Fruit fly (Drosophila melanogaster) whole organism, embryonic: Measurements from ENCODE around the gene CG10252.

Experiments used
- CG10366 ChIP-seq: fragments of 200-800 bp; sonication (Bioruptor generic); IDR thresholded peaks from 2 replicates; pipeline ENCODE4 v1.3.6; 2022; ENCODE audit warnings: missing biosample characterization, missing genetic modification characterization
- CG10565 ChIP-seq: fragments of 200-800 bp; sonication (Bioruptor generic); optimal IDR thresholded peaks from 3 replicates; lab custom pipeline; 2016; ENCODE audit warnings: missing biosample characterization, mild to moderate bottlenecking, missing genetic modification characterization
- CG1233 ChIP-seq: fragments of 200-800 bp; sonication (Bioruptor generic); optimal IDR thresholded peaks from 4 replicates; lab custom pipeline; 2018; ENCODE audit warnings: missing biosample characterization, mild to moderate bottlenecking, missing genetic modification characterization
- CG12942 ChIP-seq: fragments of 200-800 bp; sonication (Bioruptor generic); optimal IDR thresholded peaks from 3 replicates; lab custom pipeline; 2016; ENCODE audit warnings: missing biosample characterization, missing genetic modification characterization
- CG15073 ChIP-seq: fragments of 200-800 bp; sonication (Bioruptor generic); optimal IDR thresholded peaks from 2 replicates; lab custom pipeline; 2016; ENCODE audit warnings: missing biosample characterization, missing genetic modification characterization
- CG1603 ChIP-seq: fragments of 200-800 bp; sonication (Bioruptor generic); optimal IDR thresholded peaks from 2 replicates; lab custom pipeline; 2019; ENCODE audit warnings: missing biosample characterization, mild to moderate bottlenecking, missing genetic modification characterization, moderate library complexity
- CG16779 ChIP-seq: fragments of 200-800 bp; sonication (Bioruptor generic); IDR thresholded peaks from 2 replicates; pipeline ENCODE4 v1.3.6; 2022; ENCODE audit warnings: missing biosample characterization, missing genetic modification characterization
- CG2202 ChIP-seq: fragments of 200-800 bp; sonication (Bioruptor generic); optimal IDR thresholded peaks from 2 replicates; lab custom pipeline; 2018; ENCODE audit warnings: missing biosample characterization, mild to moderate bottlenecking, missing genetic modification characterization
- CG31365 ChIP-seq: fragments of 200-800 bp; sonication (Bioruptor generic); optimal IDR thresholded peaks from 2 replicates; lab custom pipeline; 2018; ENCODE audit warnings: missing biosample characterization, mild to moderate bottlenecking, missing genetic modification characterization
- CG3163 ChIP-seq: fragments of 200-800 bp; sonication (Bioruptor generic); optimal IDR thresholded peaks from 3 replicates; lab custom pipeline; 2016; ENCODE audit warnings: missing biosample characterization, missing genetic modification characterization
- CG4360 ChIP-seq: fragments of 200-800 bp; sonication (Bioruptor generic); IDR thresholded peaks from 2 replicates; pipeline ENCODE4 v1.3.6; 2022; ENCODE audit warnings: missing biosample characterization, missing genetic modification characterization
- CG4617 ChIP-seq: fragments of 200-800 bp; sonication (Bioruptor generic); optimal IDR thresholded peaks from 3 replicates; lab custom pipeline; 2016; ENCODE audit warnings: missing biosample characterization, missing genetic modification characterization, borderline replicate concordance
- CG5953 ChIP-seq: fragments of 200-800 bp; sonication (Bioruptor generic); IDR thresholded peaks from 2 replicates; pipeline ENCODE4 v1.3.6; 2022; ENCODE audit warnings: missing biosample characterization, missing genetic modification characterization
- CG8281 ChIP-seq: fragments of 200-800 bp; sonication (Bioruptor generic); optimal IDR thresholded peaks from 2 replicates; lab custom pipeline; 2018; ENCODE audit warnings: missing biosample characterization, mild to moderate bottlenecking, missing genetic modification characterization, moderate library complexity
- CG9215 ChIP-seq: fragments of 200-800 bp; sonication (Bioruptor generic); IDR thresholded peaks from 2 replicates; pipeline ENCODE4 v1.3.6; 2022; ENCODE audit warnings: missing biosample characterization, missing genetic modification characterization
- CG9876 ChIP-seq: fragments of 200-800 bp; sonication (Bioruptor generic); optimal IDR thresholded peaks from 2 replicates; lab custom pipeline; 2016; ENCODE audit warnings: missing biosample characterization, missing genetic modification characterization
- CoRest ChIP-seq: fragments of 200-800 bp; sonication (Bioruptor generic); optimal IDR thresholded peaks from 3 replicates; lab custom pipeline; 2018; ENCODE audit warnings: missing biosample characterization, mild to moderate bottlenecking, missing genetic modification characterization, moderate library complexity
- Dip3 ChIP-seq: fragments of 200-800 bp; sonication (Bioruptor generic); optimal IDR thresholded peaks from 3 replicates; lab custom pipeline; 2016; ENCODE audit warnings: missing biosample characterization, missing genetic modification characterization
- Doc3 ChIP-seq: fragments of 200-800 bp; sonication (Bioruptor generic); IDR thresholded peaks from 3 replicates; pipeline ENCODE4 v1.3.6; 2022; ENCODE audit warnings: missing biosample characterization, missing genetic modification characterization; ENCODE audit not compliant: partially characterized antibody
- Ets97D ChIP-seq: fragments of 200-800 bp; sonication (Bioruptor generic); optimal IDR thresholded peaks from 3 replicates; lab custom pipeline; 2016; ENCODE audit warnings: missing biosample characterization, missing genetic modification characterization
- Fer1 ChIP-seq: fragments of 200-800 bp; sonication (Bioruptor generic); optimal IDR thresholded peaks from 2 replicates; lab custom pipeline; 2017; ENCODE audit warnings: missing biosample characterization, mild to moderate bottlenecking, missing genetic modification characterization
- Fer2 ChIP-seq: fragments of 200-800 bp; sonication (Bioruptor generic); optimal IDR thresholded peaks from 2 replicates; lab custom pipeline; 2018; ENCODE audit warnings: missing biosample characterization, mild to moderate bottlenecking, missing genetic modification characterization, moderate library complexity
- HLHmδ ChIP-seq: fragments of 200-800 bp; sonication (Bioruptor generic); optimal IDR thresholded peaks from 2 replicates; lab custom pipeline; 2018; ENCODE audit warnings: missing biosample characterization, mild to moderate bottlenecking, missing genetic modification characterization, moderate library complexity
- Kr ChIP-seq: fragments of 200-800 bp; sonication (Bioruptor generic); optimal IDR thresholded peaks from 2 replicates; lab custom pipeline; 2017; ENCODE audit warnings: missing biosample characterization, mild to moderate bottlenecking, missing genetic modification characterization
- Lpt ChIP-seq: fragments of >200 bp; optimal IDR thresholded peaks from 2 replicates; lab custom pipeline; 2018; ENCODE audit warnings: missing biosample characterization, missing genetic modification characterization
- MBD-R2 ChIP-seq: fragments of 200-800 bp; sonication (Bioruptor generic); IDR thresholded peaks from 2 replicates; pipeline ENCODE4 v1.3.6; 2022; ENCODE audit warnings: missing biosample characterization, missing genetic modification characterization
- NC2α ChIP-seq: fragments of 200-800 bp; sonication (Bioruptor generic); optimal IDR thresholded peaks from 2 replicates; lab custom pipeline; 2016; ENCODE audit warnings: missing biosample characterization, missing genetic modification characterization
- NK7.1 ChIP-seq: fragments of 200-800 bp; sonication (Bioruptor generic); optimal IDR thresholded peaks from 3 replicates; lab custom pipeline; 2016; ENCODE audit warnings: missing biosample characterization, missing genetic modification characterization
- Sry-β ChIP-seq: fragments of 200-800 bp; sonication (Bioruptor generic); optimal IDR thresholded peaks from 2 replicates; lab custom pipeline; 2018; ENCODE audit warnings: missing biosample characterization, mild to moderate bottlenecking, missing genetic modification characterization, moderate library complexity
- al ChIP-seq: fragments of 200-800 bp; sonication (Bioruptor generic); IDR thresholded peaks from 2 replicates; pipeline ENCODE4 v1.3.6; 2022; ENCODE audit warnings: missing biosample characterization, missing genetic modification characterization
- br ChIP-seq: fragments of >200 bp; optimal IDR thresholded peaks from 2 replicates; lab custom pipeline; 2017
- bsh ChIP-seq, 2 experiments: fragments of 200-800 bp; sonication (Bioruptor generic); optimal IDR thresholded peaks; 2 replicates each; lab custom pipeline; 2017 to 2018; ENCODE audit warnings: mild to moderate bottlenecking in 2 of 2, missing biosample characterization in 2 of 2, missing genetic modification characterization in 2 of 2, moderate library complexity in 1 of 2
- cad ChIP-seq: fragments of >200 bp; optimal IDR thresholded peaks from 2 replicates; lab custom pipeline; 2017; ENCODE audit warnings: missing biosample characterization, missing genetic modification characterization
- danr ChIP-seq: fragments of 200-800 bp; sonication (Bioruptor generic); IDR thresholded peaks from 2 replicates; pipeline ENCODE4 v1.3.6; 2022; ENCODE audit warnings: missing biosample characterization, missing genetic modification characterization
- ftz-f1 ChIP-seq: fragments of 200-800 bp; sonication (Bioruptor generic); optimal IDR thresholded peaks from 2 replicates; lab custom pipeline; 2016; ENCODE audit warnings: missing biosample characterization, missing genetic modification characterization
- gcm ChIP-seq: fragments of 200-800 bp; sonication (Bioruptor generic); optimal IDR thresholded peaks from 2 replicates; lab custom pipeline; 2019; ENCODE audit warnings: missing biosample characterization, mild to moderate bottlenecking, missing genetic modification characterization, moderate library complexity
- gt ChIP-seq: fragments of 200-800 bp; sonication (Bioruptor generic); IDR thresholded peaks from 2 replicates; pipeline ENCODE4 v1.3.6; 2022; ENCODE audit warnings: missing biosample characterization, missing genetic modification characterization
- hbn ChIP-seq: fragments of 200-800 bp; sonication (Bioruptor generic); IDR thresholded peaks from 2 replicates; pipeline ENCODE4 v1.3.6; 2022; ENCODE audit warnings: missing biosample characterization, missing genetic modification characterization; ENCODE audit not compliant: partially characterized antibody
- ken ChIP-seq: fragments of 200-800 bp; sonication (Bioruptor generic); IDR thresholded peaks from 3 replicates; pipeline ENCODE4 v1.3.6; 2022; ENCODE audit warnings: missing biosample characterization, missing genetic modification characterization
- lmd ChIP-seq: fragments of 200-800 bp; sonication (Bioruptor generic); IDR thresholded peaks from 2 replicates; pipeline ENCODE4 v1.3.6; 2022; ENCODE audit warnings: missing biosample characterization, missing genetic modification characterization
- mld ChIP-seq: fragments of 200-800 bp; sonication (Bioruptor generic); IDR thresholded peaks from 3 replicates; pipeline ENCODE4 v1.3.6; 2022; ENCODE audit warnings: missing biosample characterization, missing genetic modification characterization; ENCODE audit not compliant: partially characterized antibody
- org-1 ChIP-seq: fragments of 200-800 bp; sonication (Bioruptor generic); optimal IDR thresholded peaks from 2 replicates; lab custom pipeline; 2017; ENCODE audit warnings: missing biosample characterization, missing genetic modification characterization
- phol ChIP-seq: fragments of 200-800 bp; sonication (Bioruptor generic); optimal IDR thresholded peaks from 3 replicates; lab custom pipeline; 2018; ENCODE audit warnings: missing biosample characterization, mild to moderate bottlenecking, missing genetic modification characterization, moderate library complexity
- pita ChIP-seq: fragments of 200-800 bp; sonication (Bioruptor generic); optimal IDR thresholded peaks from 2 replicates; lab custom pipeline; 2017; ENCODE audit warnings: missing biosample characterization, mild to moderate bottlenecking, missing genetic modification characterization
- rib ChIP-seq: fragments of 200-800 bp; sonication (Bioruptor generic); IDR thresholded peaks from 2 replicates; pipeline ENCODE4 v1.3.6; 2022; ENCODE audit warnings: missing biosample characterization, missing genetic modification characterization
- row ChIP-seq: fragments of 200-800 bp; sonication (Bioruptor generic); IDR thresholded peaks from 3 replicates; pipeline ENCODE4 v1.3.6; 2022; ENCODE audit warnings: missing biosample characterization, missing genetic modification characterization
- sima ChIP-seq: fragments of 200-800 bp; sonication (Bioruptor generic); optimal IDR thresholded peaks from 2 replicates; lab custom pipeline; 2016; ENCODE audit warnings: missing biosample characterization, missing genetic modification characterization
- slbo ChIP-seq: fragments of 200-800 bp; sonication (Bioruptor generic); IDR thresholded peaks from 2 replicates; pipeline ENCODE4 v1.3.6; 2022; ENCODE audit warnings: missing biosample characterization, missing genetic modification characterization
- sna ChIP-seq: fragments of 200-800 bp; sonication (Bioruptor generic); IDR thresholded peaks from 2 replicates; pipeline ENCODE4 v1.3.6; 2022; ENCODE audit warnings: missing biosample characterization, missing genetic modification characterization; ENCODE audit not compliant: partially characterized antibody
- tio ChIP-seq: fragments of 200-800 bp; sonication (Bioruptor generic); optimal IDR thresholded peaks from 2 replicates; lab custom pipeline; 2017; ENCODE audit warnings: missing biosample characterization, missing genetic modification characterization, inconsistent platforms
- trem ChIP-seq: fragments of 200-800 bp; optimal IDR thresholded peaks from 3 replicates; lab custom pipeline; 2019; ENCODE audit warnings: missing biosample characterization, mild to moderate bottlenecking, missing genetic modification characterization, moderate library complexity
- tup ChIP-seq: fragments of 200-800 bp; sonication (Bioruptor generic); optimal IDR thresholded peaks from 2 replicates; lab custom pipeline; 2016; ENCODE audit warnings: missing biosample characterization, mild to moderate bottlenecking, missing genetic modification characterization, moderate library complexity
- usp ChIP-seq: fragments of >200 bp; optimal IDR thresholded peaks from 2 replicates; lab custom pipeline; 2017; ENCODE audit warnings: missing biosample characterization, missing genetic modification characterization

The CG10252 gene

DNA sequence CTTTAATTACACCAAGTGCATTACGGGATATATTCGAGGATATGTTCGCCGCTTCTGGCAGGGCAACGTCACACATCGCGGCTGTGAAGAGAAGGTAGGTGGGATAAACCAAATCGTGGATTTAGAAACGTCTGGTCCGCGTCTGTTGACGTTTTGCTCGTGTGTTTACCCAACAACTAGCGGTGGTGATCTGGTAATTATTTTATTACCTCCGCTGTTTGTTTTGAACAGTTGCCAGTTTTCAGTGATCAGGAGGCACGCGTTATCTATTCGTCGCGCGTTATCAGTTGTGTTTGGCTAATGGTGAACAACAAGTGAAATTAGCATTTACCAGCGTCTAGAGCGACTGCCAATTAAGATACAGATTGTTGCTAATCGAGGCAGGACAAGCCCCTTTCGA lies 33.0 kb upstream of the CG10252 start (continued):
- no peak for TF ChIP-seq NC2α (GFP tag; lab: Kevin White, UChicago)
- TF ChIP-seq Doc3 (GFP tag; lab: Robert Waterston, UW), result no peak
- TF ChIP-seq sna (GFP tag; lab: Robert Waterston, UW), result no peak
- TF ChIP-seq Fer2, result peak; percentile 24
- no peak for TF ChIP-seq phol
- no peak for TF ChIP-seq CG4617 (GFP tag; lab: Kevin White, UChicago)
- TF ChIP-seq CG2202 (tag; lab: Kevin White, UChicago), result no peak
- no peak for TF ChIP-seq CG10366 (GFP tag; lab: Robert Waterston, UW)
- TF ChIP-seq rib (GFP tag; lab: Robert Waterston, UW), result peak; percentile 68; the same call in 1 of the 2 replicates
- no peak for TF ChIP-seq CG8281 (tag; lab: Kevin White, UChicago)
- TF ChIP-seq sima (GFP tag; lab: Kevin White, UChicago), result no peak
- TF ChIP-seq NK7.1, result no peak
- TF ChIP-seq CG3163 (GFP tag; lab: Kevin White, UChicago), result no peak
- no peak for TF ChIP-seq Dip3 (GFP tag; lab: Kevin White, UChicago)
- TF ChIP-seq danr, result no peak
- peak; percentile 40 for TF ChIP-seq tup (GFP tag; lab: Kevin White, UChicago)
- no peak for TF ChIP-seq usp (GFP tag; lab: Kevin White, UChicago)
- TF ChIP-seq CG1603, result peak; percentile 9
- no peak for TF ChIP-seq row (GFP tag; lab: Robert Waterston, UW)
- no peak for TF ChIP-seq CG5953 (GFP tag; lab: Robert Waterston, UW)
- TF ChIP-seq CG12942 (GFP tag; lab: Kevin White, UChicago), result no peak
- no peak for TF ChIP-seq CG9876 (GFP tag; lab: Kevin White, UChicago)
- no peak for TF ChIP-seq al (GFP tag; lab: Robert Waterston, UW)
- no peak for TF ChIP-seq CoRest (tag; lab: Kevin White, UChicago)
- peak in 1 of 2 experiments; percentile 24 for TF ChIP-seq bsh (GFP tag; optimal IDR thresholded peaks at IDR 0.05; lab: Kevin White, UChicago)
- peak; percentile 56 for TF ChIP-seq HLHmδ
- no peak for TF ChIP-seq pita
- TF ChIP-seq CG1233 (GFP tag; lab: Kevin White, UChicago), result peak; percentile 68
- no peak for TF ChIP-seq trem
- no peak for TF ChIP-seq MBD-R2
- no peak for TF ChIP-seq ken
- peak; percentile 37 for TF ChIP-seq CG31365 (tag; lab: Kevin White, UChicago)
- no peak for TF ChIP-seq slbo
- no peak for TF ChIP-seq ftz-f1 (GFP tag; lab: Kevin White, UChicago)
- no peak for TF ChIP-seq lmd (GFP tag; lab: Robert Waterston, UW)
- TF ChIP-seq CG15073 (GFP tag; lab: Kevin White, UChicago), result no peak
- no peak for TF ChIP-seq br (lab: Kevin White, UChicago)
- TF ChIP-seq mld (GFP tag; lab: Robert Waterston, UW), result no peak
- TF ChIP-seq hbn (GFP tag; lab: Robert Waterston, UW), result no peak
- no peak for TF ChIP-seq Ets97D (GFP tag; lab: Kevin White, UChicago)
- TF ChIP-seq tio (GFP tag; lab: Kevin White, UChicago), result no peak
- TF ChIP-seq gcm (GFP tag; lab: Kevin White, UChicago), result no peak
- no peak for TF ChIP-seq CG16779
- TF ChIP-seq Sry-β (GFP tag; lab: Kevin White, UChicago), result no peak
- TF ChIP-seq Lpt, result no peak
- TF ChIP-seq CG9215 (GFP tag; lab: Robert Waterston, UW), result no peak
- TF ChIP-seq gt, result no peak
- peak; percentile 34 for TF ChIP-seq org-1 (GFP tag; lab: Kevin White, UChicago)
- no peak for TF ChIP-seq CG10565
- TF ChIP-seq Kr (GFP tag; lab: Kevin White, UChicago), result no peak
- peak; percentile 82 for TF ChIP-seq Fer1 (GFP tag; lab: Kevin White, UChicago)
- TF ChIP-seq cad (GFP tag; lab: Kevin White, UChicago), result no peak
- TF ChIP-seq CG4360 (GFP tag; lab: Robert Waterston, UW), result no peak
